Fruit fly (Drosophila melanogaster) whole organism, pupa: ENCODE data around the gene CG45011.

Experiments used
- CG14655 ChIP-seq: fragments of 200-800 bp; sonication (Bioruptor generic); optimal IDR thresholded peaks from 3 replicates; lab custom pipeline; 2017; ENCODE audit warnings: mild to moderate bottlenecking, missing biosample characterization, missing genetic modification reagents, missing genetic modification characterization
- CG15710 ChIP-seq: fragments of 200-800 bp; sonication (Bioruptor generic); optimal IDR thresholded peaks from 2 replicates; lab custom pipeline; 2018; ENCODE audit warnings: missing biosample characterization, mild to moderate bottlenecking, missing genetic modification characterization, moderate library complexity
- CG4496 ChIP-seq: fragments of 200-800 bp; sonication (Bioruptor generic); IDR thresholded peaks from 3 replicates; pipeline ENCODE4 v1.3.6; 2022; ENCODE audit warnings: missing biosample characterization, missing genetic modification characterization
- EcR ChIP-seq: fragments of 200-800 bp; sonication (Bioruptor generic); optimal IDR thresholded peaks from 3 replicates; lab custom pipeline; 2019; ENCODE audit warnings: missing biosample characterization, missing genetic modification characterization, mild to moderate bottlenecking, moderate library complexity, missing genetic modification reagents

The CG45011 gene

DNA sequence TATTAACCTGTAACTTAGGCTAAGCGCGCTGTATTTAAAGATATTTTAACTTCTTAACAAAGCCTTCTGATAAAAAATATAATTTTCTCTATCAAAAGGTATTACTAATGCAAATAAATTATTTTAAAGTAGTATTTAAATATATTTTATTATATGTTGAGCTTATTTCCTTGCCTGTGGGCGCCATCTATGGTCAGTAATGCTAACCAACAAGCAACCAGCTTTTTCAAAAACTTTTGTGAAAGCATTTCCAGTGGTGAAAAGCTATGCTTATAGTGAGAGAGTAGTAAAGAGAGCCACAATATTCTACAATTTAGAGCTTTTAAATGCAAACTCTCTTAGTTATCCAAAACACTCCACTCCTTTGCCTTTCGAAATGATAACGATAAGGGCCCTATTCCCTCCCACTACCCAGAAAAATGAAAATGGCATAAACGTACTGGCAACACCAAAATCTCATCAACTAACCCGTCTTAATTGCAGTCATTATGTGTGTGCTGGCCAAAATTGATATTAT is 45.0 kb downstream of the CG45011 start:
- TF ChIP-seq CG15710 = no peak
- TF ChIP-seq CG14655 (GFP tag; lab: Kevin White, UChicago) = no peak
- no peak for TF ChIP-seq CG4496 (GFP tag; lab: Robert Waterston, UW)
- no peak for TF ChIP-seq EcR (GFP tag; lab: Kevin White, UChicago)
- TF ChIP-seq, all 21 proteins: peak for 0
